Fruit fly (Drosophila melanogaster) whole organism, prepupa: ENCODE results near the gene CCAP-R.

ENCODE experiments used
- CG15336 ChIP-seq: fragments of 200-800 bp; sonication (Bioruptor generic); IDR thresholded peaks from 2 replicates; pipeline ENCODE4 v1.3.6; 2022; ENCODE audit warnings: missing biosample characterization, missing genetic modification characterization
- CG16779 ChIP-seq: fragments of 200-800 bp; sonication (Bioruptor generic); optimal IDR thresholded peaks from 3 replicates; lab custom pipeline; 2017; ENCODE audit warnings: missing biosample characterization, mild to moderate bottlenecking, missing genetic modification characterization
- CG3032 ChIP-seq: fragments of 200-800 bp; optimal IDR thresholded peaks from 2 replicates; lab custom pipeline; 2019; ENCODE audit warnings: missing biosample characterization, mild to moderate bottlenecking, missing genetic modification characterization, moderate library complexity
- CG32006 ChIP-seq: fragments of 200-800 bp; sonication (Bioruptor generic); optimal IDR thresholded peaks from 3 replicates; lab custom pipeline; 2017; ENCODE audit warnings: missing biosample characterization, mild to moderate bottlenecking, missing genetic modification characterization
- CG6163 ChIP-seq: fragments of 200-800 bp; sonication (Bioruptor generic); IDR thresholded peaks from 3 replicates; pipeline ENCODE4 v1.3.6; 2022; ENCODE audit warnings: missing biosample characterization, missing genetic modification characterization
- CG6276 ChIP-seq: fragments of 200-800 bp; sonication (Bioruptor generic); optimal IDR thresholded peaks from 2 replicates; lab custom pipeline; 2017; ENCODE audit warnings: missing biosample characterization, mild to moderate bottlenecking, missing genetic modification characterization
- CG6792 ChIP-seq: fragments of 200-800 bp; sonication (Bioruptor generic); optimal IDR thresholded peaks from 3 replicates; lab custom pipeline; 2016; ENCODE audit warnings: missing biosample characterization, missing genetic modification characterization
- CG6808 ChIP-seq: fragments of 200-800 bp; sonication (Bioruptor generic); optimal IDR thresholded peaks from 3 replicates; lab custom pipeline; 2017; ENCODE audit warnings: missing biosample characterization, missing genetic modification characterization, mild to moderate bottlenecking, moderate library complexity, missing genetic modification reagents
- CG6854 ChIP-seq: fragments of 200-800 bp; sonication (Bioruptor generic); optimal IDR thresholded peaks from 2 replicates; lab custom pipeline; 2017; ENCODE audit warnings: missing biosample characterization, mild to moderate bottlenecking, missing genetic modification characterization
- CG7368 ChIP-seq: fragments of 200-800 bp; sonication (Bioruptor generic); optimal IDR thresholded peaks from 3 replicates; lab custom pipeline; 2016; ENCODE audit warnings: missing biosample characterization, missing genetic modification characterization
- CG8119 ChIP-seq: fragments of 200-800 bp; sonication (Bioruptor generic); IDR thresholded peaks from 3 replicates; pipeline ENCODE4 v1.3.6; 2022; ENCODE audit warnings: missing biosample characterization, missing genetic modification characterization
- CG8319 ChIP-seq: fragments of 200-800 bp; sonication (Bioruptor generic); optimal IDR thresholded peaks from 3 replicates; lab custom pipeline; 2016; ENCODE audit warnings: missing biosample characterization, missing genetic modification characterization
- CG9139 ChIP-seq: fragments of 200-800 bp; sonication (Bioruptor generic); optimal IDR thresholded peaks from 3 replicates; lab custom pipeline; 2017; ENCODE audit warnings: missing biosample characterization, mild to moderate bottlenecking, missing genetic modification characterization
- Eip93F ChIP-seq: fragments of 200-800 bp; sonication (Bioruptor generic); optimal IDR thresholded peaks from 2 replicates; lab custom pipeline; 2016; ENCODE audit warnings: missing biosample characterization, mild to moderate bottlenecking, missing genetic modification characterization
- Ets21C ChIP-seq: fragments of 200-800 bp; sonication (Bioruptor generic); optimal IDR thresholded peaks from 3 replicates; lab custom pipeline; 2016; ENCODE audit warnings: missing biosample characterization, missing genetic modification characterization
- Ets96B ChIP-seq: fragments of 200-800 bp; optimal IDR thresholded peaks from 2 replicates; lab custom pipeline; 2019; ENCODE audit warnings: missing biosample characterization, mild to moderate bottlenecking, missing genetic modification characterization, moderate library complexity
- Gug ChIP-seq: fragments of 200-800 bp; sonication (Bioruptor generic); IDR thresholded peaks from 2 replicates; pipeline ENCODE4 v1.3.6; 2022; ENCODE audit warnings: missing biosample characterization, missing genetic modification characterization
- Hr38 ChIP-seq: sonication (Bioruptor generic); optimal IDR thresholded peaks from 2 replicates; lab custom pipeline; 2016; ENCODE audit warnings: missing biosample characterization, missing genetic modification characterization
- Hr39 ChIP-seq: fragments of 200-800 bp; sonication (Bioruptor generic); optimal IDR thresholded peaks from 2 replicates; lab custom pipeline; 2016; ENCODE audit warnings: missing biosample characterization, missing genetic modification characterization
- Hr4 ChIP-seq: fragments of 200-800 bp; sonication (Bioruptor generic); optimal IDR thresholded peaks from 3 replicates; lab custom pipeline; 2016; ENCODE audit warnings: missing biosample characterization, missing genetic modification characterization
- Lpt ChIP-seq: fragments of 200-800 bp; sonication (Bioruptor generic); optimal IDR thresholded peaks from 3 replicates; lab custom pipeline; 2016; ENCODE audit warnings: missing biosample characterization, missing genetic modification characterization
- Met ChIP-seq: fragments of 200-800 bp; sonication (Bioruptor generic); optimal IDR thresholded peaks from 3 replicates; lab custom pipeline; 2016; ENCODE audit warnings: missing biosample characterization, missing genetic modification characterization
- Sox102F ChIP-seq: fragments of 200-800 bp; sonication (Bioruptor generic); optimal IDR thresholded peaks from 2 replicates; lab custom pipeline; 2016; ENCODE audit warnings: missing biosample characterization, mild to moderate bottlenecking, missing genetic modification characterization
- Sox14 ChIP-seq: fragments of 200-800 bp; sonication (Bioruptor generic); optimal IDR thresholded peaks from 3 replicates; lab custom pipeline; 2016; ENCODE audit warnings: missing biosample characterization, missing genetic modification characterization
- Sox15 ChIP-seq: fragments of 200-800 bp; sonication (Bioruptor generic); optimal IDR thresholded peaks from 3 replicates; lab custom pipeline; 2016; ENCODE audit warnings: missing biosample characterization, missing genetic modification characterization
- achi ChIP-seq: fragments of 200-800 bp; sonication (Bioruptor generic); optimal IDR thresholded peaks from 3 replicates; lab custom pipeline; 2016; ENCODE audit warnings: missing biosample characterization, missing genetic modification characterization
- acj6 ChIP-seq: fragments of 200-800 bp; sonication (Bioruptor generic); optimal IDR thresholded peaks from 3 replicates; lab custom pipeline; 2016; ENCODE audit warnings: missing biosample characterization, missing genetic modification characterization
- eg ChIP-seq: fragments of 200-800 bp; sonication (Bioruptor generic); IDR thresholded peaks from 3 replicates; pipeline ENCODE4 v1.3.6; 2022; ENCODE audit warnings: missing biosample characterization, missing genetic modification characterization
- fd85E ChIP-seq: fragments of 200-800 bp; sonication (Bioruptor generic); optimal IDR thresholded peaks from 3 replicates; lab custom pipeline; 2016; ENCODE audit warnings: missing biosample characterization, missing genetic modification characterization
- fkh ChIP-seq: fragments of 200-800 bp; sonication (Bioruptor generic); optimal IDR thresholded peaks from 3 replicates; lab custom pipeline; 2017; ENCODE audit warnings: missing biosample characterization, mild to moderate bottlenecking, missing genetic modification characterization, moderate library complexity
- lz ChIP-seq: fragments of 200-800 bp; sonication (Bioruptor generic); optimal IDR thresholded peaks from 3 replicates; lab custom pipeline; 2016; ENCODE audit warnings: missing biosample characterization, missing genetic modification characterization
- salr ChIP-seq, 2 experiments: fragments of 200-800 bp; sonication (Bioruptor generic); optimal IDR thresholded peaks; 3 replicates each; lab custom pipeline; 2016 to 2018; ENCODE audit warnings: missing biosample characterization in 2 of 2, missing genetic modification characterization in 2 of 2, mild to moderate bottlenecking in 1 of 2
- svp ChIP-seq: fragments of 200-800 bp; sonication (Bioruptor generic); peaks from one replicate; lab custom pipeline; 2016; ENCODE audit warnings: missing biosample characterization, missing genetic modification characterization
- topi ChIP-seq: fragments of 200-800 bp; sonication (Bioruptor generic); optimal IDR thresholded peaks from 3 replicates; lab custom pipeline; 2016; ENCODE audit warnings: missing biosample characterization, missing genetic modification characterization
- vri ChIP-seq: fragments of 200-800 bp; sonication (Bioruptor generic); optimal IDR thresholded peaks from 3 replicates; lab custom pipeline; 2016; ENCODE audit warnings: missing biosample characterization, mild to moderate bottlenecking, missing genetic modification characterization

The CCAP-R gene

DNA sequence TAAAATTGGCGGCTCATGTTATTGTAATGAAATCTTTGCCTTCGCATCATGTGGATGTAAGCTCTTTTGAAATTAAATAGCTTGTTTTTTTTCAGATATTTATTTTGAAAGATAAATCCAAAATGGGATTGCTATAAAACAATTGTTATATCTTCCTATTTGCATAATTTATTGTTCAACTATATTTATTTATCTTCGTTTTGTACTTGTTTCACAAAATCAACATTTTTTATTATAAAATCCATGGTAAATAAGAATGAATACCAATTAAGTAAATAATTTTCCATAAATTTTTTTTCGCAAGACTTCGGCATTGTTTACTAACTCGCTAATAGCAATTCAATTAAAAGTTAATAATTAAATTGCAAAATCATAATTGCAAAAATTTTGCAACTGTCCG is 33.5 kb downstream of the CCAP-R start, which contains the start of gene CG14546:
Gene CG14546 (minus strand): TSS at position 101 of the 400 bp plus-strand sequence.
- TF ChIP-seq CG9139, result no peak
- no peak for TF ChIP-seq eg (GFP tag; lab: Robert Waterston, UW)
- no peak for TF ChIP-seq Hr39 (GFP tag; lab: Kevin White, UChicago)
- TF ChIP-seq fkh (GFP tag; lab: Kevin White, UChicago), result no peak
- no peak for TF ChIP-seq CG15336 (GFP tag; lab: Robert Waterston, UW)
- no peak for TF ChIP-seq CG6792
- no peak for TF ChIP-seq CG3032 (tag; lab: Kevin White, UChicago)

DNA sequence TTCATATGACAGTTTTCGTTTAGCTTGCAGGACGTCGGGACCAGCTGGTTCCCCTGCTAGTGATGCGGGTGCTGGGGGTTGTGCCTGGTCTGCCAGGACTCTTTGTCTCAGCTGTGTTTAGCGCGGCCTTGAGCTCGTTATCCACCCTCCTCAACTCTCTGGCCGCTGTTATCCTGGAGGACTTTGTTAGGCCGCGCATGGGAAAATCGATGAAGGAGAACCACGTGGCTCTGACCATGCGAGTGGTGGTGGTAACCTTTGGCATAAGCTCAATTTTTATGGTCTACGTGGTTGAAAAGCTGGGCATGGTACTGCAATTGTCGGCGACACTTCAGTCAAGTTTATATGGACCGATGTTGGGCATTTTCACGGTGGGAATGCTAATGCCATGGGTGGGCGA is 36.2 kb downstream of the CCAP-R start:
- TF ChIP-seq CG8319 (GFP tag; lab: Kevin White, UChicago) (no peak), CG8119 (no peak), CG6854 (GFP tag; lab: Kevin White, UChicago) (no peak), achi (GFP tag; lab: Kevin White, UChicago) (no peak), Gug (GFP tag; lab: Robert Waterston, UW) (no peak), vri (GFP tag; lab: Kevin White, UChicago) (no peak)

DNA sequence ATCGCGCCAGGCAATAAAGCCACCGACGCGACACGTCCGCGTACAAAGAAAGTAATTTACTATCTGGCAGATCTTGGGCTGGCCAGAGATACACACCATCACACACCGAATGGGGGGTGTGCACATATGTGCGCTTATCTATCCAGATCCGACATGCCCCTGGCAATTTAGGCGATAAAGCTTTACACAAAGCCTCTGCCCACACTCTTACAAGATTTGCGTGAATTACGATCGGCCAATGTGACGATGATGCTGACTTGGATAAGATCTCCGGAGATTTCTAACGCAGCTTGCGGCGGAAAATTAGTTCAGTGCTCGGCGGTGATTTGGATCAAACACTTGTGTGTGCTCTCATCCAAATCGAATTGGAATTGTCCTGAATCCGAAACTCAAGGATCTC is 49.3 kb downstream of the CCAP-R start, which contains the start of gene kumpel:
Gene kumpel (plus strand): TSS at position 301 of the 400 bp plus-strand sequence.
- TF ChIP-seq topi (GFP tag; lab: Kevin White, UChicago), result no peak
- TF ChIP-seq lz (GFP tag; lab: Kevin White, UChicago), result no peak
- no peak for TF ChIP-seq acj6 (GFP tag; lab: Kevin White, UChicago)

DNA sequence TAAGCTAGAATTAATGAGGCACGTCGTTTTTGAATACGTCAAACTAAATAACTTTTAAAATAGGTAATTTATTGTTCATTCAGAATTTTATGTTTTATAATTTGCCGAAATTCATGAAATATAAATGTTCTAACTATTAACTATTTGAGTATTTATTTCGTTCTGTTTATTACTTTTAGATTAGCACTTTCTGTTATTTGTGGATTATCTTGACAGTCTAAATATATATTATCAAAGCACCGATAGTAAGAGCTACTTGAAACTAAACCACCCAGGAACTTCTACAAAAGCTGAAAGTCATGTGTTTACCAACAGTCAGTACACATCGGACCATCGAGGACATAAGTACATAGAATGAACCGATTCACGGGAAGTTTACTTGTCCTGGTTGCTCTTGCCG is 53.7 kb downstream of the CCAP-R start, which contains the start of gene CG31089:
Gene CG31089 (plus strand): TSS at position 301 of the 400 bp plus-strand sequence.
- TF ChIP-seq CG32006 (GFP tag; lab: Kevin White, UChicago), result no peak
- no peak for TF ChIP-seq CG6854 (GFP tag; lab: Kevin White, UChicago)
- no peak for TF ChIP-seq CG7368 (GFP tag; lab: Kevin White, UChicago)
- no peak for TF ChIP-seq CG6163
- no peak for TF ChIP-seq lz (GFP tag; lab: Kevin White, UChicago)
- TF ChIP-seq acj6 (GFP tag; lab: Kevin White, UChicago), result no peak
- TF ChIP-seq CG6276 (GFP tag; lab: Kevin White, UChicago), result no peak
- TF ChIP-seq CG6808 (GFP tag; lab: Kevin White, UChicago), result no peak

DNA sequence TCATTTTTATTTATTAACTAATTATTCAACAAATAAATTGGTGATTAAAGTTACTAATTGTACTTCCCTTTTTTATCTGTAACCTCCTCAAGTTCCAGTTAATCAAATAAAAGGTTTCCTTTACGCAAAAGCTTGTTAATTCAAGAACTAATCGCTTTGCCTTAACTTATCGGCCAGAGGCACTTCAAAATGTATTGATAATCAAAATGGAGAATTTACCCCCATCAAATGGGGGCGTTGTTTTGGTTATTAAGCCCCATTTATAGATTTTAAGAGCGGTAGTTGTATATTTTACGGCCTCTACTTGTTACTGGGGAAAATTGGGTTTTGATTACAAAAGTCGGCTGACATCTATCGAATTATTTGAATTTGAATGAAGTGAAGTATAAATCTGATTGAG is 56.4 kb downstream of the CCAP-R start, which contains the start of gene CG31091:
Gene CG31091 (plus strand): TSS at position 214 of the 400 bp plus-strand sequence.
- TF ChIP-seq CG6854 (GFP tag; lab: Kevin White, UChicago) (no peak), Hr38 (GFP tag; lab: Kevin White, UChicago) (no peak), Lpt (no peak), Eip93F (no peak), CG6792 (no peak), Gug (GFP tag; lab: Robert Waterston, UW) (no peak), Ets21C (GFP tag; lab: Kevin White, UChicago) (no peak), Ets96B (no peak), fd85E (GFP tag; lab: Kevin White, UChicago) (no peak), salr (GFP tag; optimal IDR thresholded peaks at IDR 0.05; lab: Kevin White, UChicago) (no peak), Sox15 (GFP tag; lab: Kevin White, UChicago) (no peak), CG6276 (GFP tag; lab: Kevin White, UChicago) (no peak), eg (GFP tag; lab: Robert Waterston, UW) (no peak), Met (GFP tag; lab: Kevin White, UChicago) (no peak), svp (GFP tag; lab: Kevin White, UChicago) (no peak), Hr4 (no peak), Sox102F (no peak), Sox14 (GFP tag; lab: Kevin White, UChicago) (no peak), CG16779 (tag; lab: Kevin White, UChicago) (no peak)
